Fruit fly (Drosophila melanogaster): Measurements from ENCODE around the gene jp.

Gene jp

dm6 chr2L:9525719-9526118, 40.8 kb downstream of the jp start (continued):
- TF ChIP-seq CG2712 (tag; optimal IDR thresholded peaks at IDR 0.05) (peak; percentile 83), CG10462 (GFP tag; optimal IDR thresholded peaks at IDR 0.05) (peak; percentile 73), CG7556 (GFP tag; optimal IDR thresholded peaks at IDR 0.05) (peak; percentile 83), Six4 (GFP tag; optimal IDR thresholded peaks at IDR 0.05) (peak; percentile 75), mld (GFP tag; IDR thresholded peaks at IDR 0.05; ENCODE audit: partially characterized antibody) (no peak), wek (GFP tag; optimal IDR thresholded peaks at IDR 0.05) (peak; percentile 95), CTCF (GFP tag; optimal IDR thresholded peaks at IDR 0.05) (peak; percentile 50), Neu2 (GFP tag; optimal IDR thresholded peaks at IDR 0.05; ENCODE audit: borderline replicate concordance) (no peak), Dref (GFP tag; IDR thresholded peaks at IDR 0.05) (no peak), ase (GFP tag; IDR thresholded peaks at IDR 0.05) (0 out of 3 replicates have a peak, but pooled peaks have one; percentile 15), CG2202 (tag; optimal IDR thresholded peaks at IDR 0.05) (peak; percentile 95), CG16815 (GFP tag; optimal IDR thresholded peaks at IDR 0.05) (peak; percentile 19), ftz-f1 (GFP tag; optimal IDR thresholded peaks at IDR 0.05) (peak; percentile 58), CG7786 (GFP tag; optimal IDR thresholded peaks at IDR 0.05) (peak; percentile 74), dan (GFP tag; IDR thresholded peaks at IDR 0.05) (no peak), Atf6 (GFP tag; IDR thresholded peaks at IDR 0.05) (peak; percentile 91), gt (GFP tag; IDR thresholded peaks at IDR 0.05) (peak; percentile 58; the same call in 1 of the 2 replicates), CG34422 (GFP tag; IDR thresholded peaks at IDR 0.05) (peak; percentile 49; the same call in 1 of the 3 replicates), CG17385 (GFP tag; optimal IDR thresholded peaks at IDR 0.05) (peak; percentile 83), B-H2 (GFP tag; optimal IDR thresholded peaks at IDR 0.05) (peak; percentile 86), slou (GFP tag; optimal IDR thresholded peaks at IDR 0.05) (peak; percentile 46), sc (optimal IDR thresholded peaks at IDR 0.05) (no peak), sc (GFP tag; optimal IDR thresholded peaks at IDR 0.05) (peak; percentile 90), CG11696 (GFP tag; IDR thresholded peaks at IDR 0.05) (peak; percentile 77), Meics (GFP tag; optimal IDR thresholded peaks at IDR 0.05) (peak; percentile 88), CG17359 (tag; optimal IDR thresholded peaks at IDR 0.05) (peak; percentile 89), psq (GFP tag; optimal IDR thresholded peaks at IDR 0.05) (peak; percentile 65), Abd-B (GFP tag; optimal IDR thresholded peaks at IDR 0.05) (no peak), CG18476 (GFP tag; optimal IDR thresholded peaks at IDR 0.05) (peak; percentile 77), slp2 (GFP tag; optimal IDR thresholded peaks at IDR 0.05) (peak; percentile 71), trem (tag; optimal IDR thresholded peaks at IDR 0.05) (peak; percentile 63), zfh2 (GFP tag; optimal IDR thresholded peaks at IDR 0.05) (peak; percentile 18), Dp (GFP tag; optimal IDR thresholded peaks at IDR 0.05) (peak; percentile 6), Nf-YA (GFP tag; IDR thresholded peaks at IDR 0.05) (peak; percentile 73), CG17361 (GFP tag; IDR thresholded peaks at IDR 0.05) (peak; percentile 64; the same call in 2 of the 3 replicates), CG7745 (tag; optimal IDR thresholded peaks at IDR 0.05) (peak; percentile 94), schlank (tag; optimal IDR thresholded peaks at IDR 0.05) (peak; percentile 87), Camta (GFP tag; optimal IDR thresholded peaks at IDR 0.05) (peak; percentile 73), Fer1 (GFP tag; optimal IDR thresholded peaks at IDR 0.05) (peak; percentile 96), bab2 (GFP tag; optimal IDR thresholded peaks at IDR 0.05) (peak; percentile 93), Hr39 (optimal IDR thresholded peaks at IDR 0.05) (no peak), az2 (GFP tag; optimal IDR thresholded peaks at IDR 0.05) (peak; percentile 62), CG12299 (tag; optimal IDR thresholded peaks at IDR 0.05) (peak; percentile 92), ems (GFP tag; optimal IDR thresholded peaks at IDR 0.05) (peak; percentile 70), da (GFP tag; optimal IDR thresholded peaks at IDR 0.05) (peak; percentile 68), CG31224 (GFP tag; IDR thresholded peaks at IDR 0.05) (peak; percentile 89), CG14050 (GFP tag; IDR thresholded peaks at IDR 0.05) (peak; percentile 76), NFAT (GFP tag; IDR thresholded peaks at IDR 0.05) (peak; percentile 49; the same call in 1 of the 2 replicates), Nf-YC (tag; optimal IDR thresholded peaks at IDR 0.05) (peak; percentile 63), nom (GFP tag; optimal IDR thresholded peaks at IDR 0.05) (peak; percentile 83), CG15073 (GFP tag; optimal IDR thresholded peaks at IDR 0.05) (peak; percentile 38), CG8359 (GFP tag; optimal IDR thresholded peaks at IDR 0.05; ENCODE audit: borderline replicate concordance) (peak; percentile 77)

All from whole organism, embryonic.